Fruit fly (Drosophila melanogaster): ENCODE data around the gene Gr93c.

Gene Gr93c

dm6 chr3R:21836614-21837013 lies 8.5 kb downstream of the Gr93c start (continued):
- TF ChIP-seq CG8290 (GFP tag; optimal IDR thresholded peaks at IDR 0.05) (no peak), CG8290 (tag; optimal IDR thresholded peaks at IDR 0.05) (peak in 1 of 2 experiments; percentile 65), Awh (GFP tag; IDR thresholded peaks at IDR 0.05) (no peak), CG18599 (GFP tag; optimal IDR thresholded peaks at IDR 0.05) (no peak), Med (GFP tag) (peak; percentile 45), ind (GFP tag; optimal IDR thresholded peaks at IDR 0.05) (no peak), D19A (tag; optimal IDR thresholded peaks at IDR 0.05) (no peak), abd-A (tag; optimal IDR thresholded peaks at IDR 0.05) (no peak), CG12104 (GFP tag; optimal IDR thresholded peaks at IDR 0.05) (no peak), trh (GFP tag; optimal IDR thresholded peaks at IDR 0.05) (no peak), CG8478 (optimal IDR thresholded peaks at IDR 0.05) (no peak), sug (tag; optimal IDR thresholded peaks at IDR 0.05) (peak; percentile 10), cas (GFP tag; IDR thresholded peaks at IDR 0.05) (no peak), crp (GFP tag; optimal IDR thresholded peaks at IDR 0.05) (no peak), dysf (GFP tag; IDR thresholded peaks at IDR 0.05) (no peak), CG31388 (GFP tag; optimal IDR thresholded peaks at IDR 0.05) (no peak), grau (tag; optimal IDR thresholded peaks at IDR 0.05) (no peak), BEAF-32 (GFP tag; optimal IDR thresholded peaks at IDR 0.05) (no peak), CG17186 (GFP tag; optimal IDR thresholded peaks at IDR 0.05) (no peak), yki (optimal IDR thresholded peaks at IDR 0.05) (no peak), CG16779 (GFP tag; IDR thresholded peaks at IDR 0.05) (no peak), hkb (optimal IDR thresholded peaks at IDR 0.05) (no peak), hkb (GFP tag; IDR thresholded peaks at IDR 0.05) (no peak), Mrtf (GFP tag; IDR thresholded peaks at IDR 0.05) (no peak), NK7.1 (GFP tag; optimal IDR thresholded peaks at IDR 0.05) (no peak), lov (optimal IDR thresholded peaks at IDR 0.05) (no peak), lov (GFP tag; IDR thresholded peaks at IDR 0.05) (no peak), kni (GFP tag; optimal IDR thresholded peaks at IDR 0.05) (no peak), Ssrp (tag; optimal IDR thresholded peaks at IDR 0.05) (no peak), CG16863 (GFP tag; optimal IDR thresholded peaks at IDR 0.05) (no peak), Hr3 (GFP tag; optimal IDR thresholded peaks at IDR 0.05) (no peak), Hr39 (optimal IDR thresholded peaks at IDR 0.05) (no peak), sd (tag; optimal IDR thresholded peaks at IDR 0.05) (peak; percentile 94), CG4730 (GFP tag; IDR thresholded peaks at IDR 0.05) (no peak), Dbx (GFP tag; IDR thresholded peaks at IDR 0.05) (no peak), CG7928 (GFP tag; optimal IDR thresholded peaks at IDR 0.05) (no peak), CG9797 (GFP tag; optimal IDR thresholded peaks at IDR 0.05) (no peak), pros (GFP tag; optimal IDR thresholded peaks at IDR 0.05) (peak; percentile 31), twi (tag; optimal IDR thresholded peaks at IDR 0.05) (no peak), CG10543 (GFP tag; optimal IDR thresholded peaks at IDR 0.05) (no peak), Hey (tag; optimal IDR thresholded peaks at IDR 0.05) (no peak), zen2 (GFP tag; IDR thresholded peaks at IDR 0.05; ENCODE audit: partially characterized antibody) (no peak), CG6854 (GFP tag; optimal IDR thresholded peaks at IDR 0.05) (no peak), CG7963 (GFP tag; IDR thresholded peaks at IDR 0.05; ENCODE audit: partially characterized antibody) (no peak), B-H2 (GFP tag; optimal IDR thresholded peaks at IDR 0.05) (no peak), sr (GFP tag; IDR thresholded peaks at IDR 0.05) (peak; percentile 32; the same call in 1 of the 3 replicates), ci (GFP tag; IDR thresholded peaks at IDR 0.05) (peak; percentile 34; the same call in 1 of the 3 replicates), CG9727 (GFP tag; optimal IDR thresholded peaks at IDR 0.05) (no peak), mam (GFP tag; optimal IDR thresholded peaks at IDR 0.05) (no peak), CG11398 (GFP tag; optimal IDR thresholded peaks at IDR 0.05) (no peak), NFAT (GFP tag; IDR thresholded peaks at IDR 0.05) (no peak), CG8089 (GFP tag; optimal IDR thresholded peaks at IDR 0.05) (no peak), kay (GFP tag; optimal IDR thresholded peaks at IDR 0.05) (peak; percentile 69), cwo (GFP tag; optimal IDR thresholded peaks at IDR 0.05) (no peak)

Data from whole organism, embryonic.